Fruit fly (Drosophila melanogaster): ENCODE data around the gene mRRF2.

The mRRF2 gene

DNA sequence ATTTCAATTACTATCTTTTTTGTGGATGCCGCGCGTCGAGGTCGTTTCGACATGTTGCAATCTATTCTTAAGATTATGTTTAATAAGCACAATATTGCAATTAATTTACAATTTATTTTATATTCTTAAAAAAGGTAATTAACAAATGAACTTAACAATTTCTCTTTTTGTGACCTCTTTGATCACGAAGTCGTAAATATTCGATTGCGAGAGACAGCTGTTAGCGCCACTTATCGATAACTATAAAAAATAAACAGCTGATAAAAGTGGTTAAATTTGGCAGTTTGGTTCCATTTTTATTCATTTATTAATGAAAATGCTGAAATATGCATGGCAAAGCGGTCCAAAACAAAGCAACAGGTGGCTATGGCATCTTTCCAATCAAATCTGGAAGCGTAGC is at the start of gene mRRF2, which contains the start of gene CG31156:
Gene mRRF2, plus strand, starts transcription at position 239 of the 400 bp plus-strand sequence.
Gene CG31156, minus strand, starts transcription at position 209 of the 400 bp plus-strand sequence.
- no peak for TF ChIP-seq CG10669 (GFP tag; optimal IDR thresholded peaks at IDR 0.05)
- TF ChIP-seq eg (GFP tag; IDR thresholded peaks at IDR 0.05): no peak
- no peak for TF ChIP-seq CG8119 (GFP tag; IDR thresholded peaks at IDR 0.05)
- no peak for TF ChIP-seq Hr4 (GFP tag; optimal IDR thresholded peaks at IDR 0.05)
- TF ChIP-seq CG31627 (GFP tag; optimal IDR thresholded peaks at IDR 0.05): no peak
- no peak for TF ChIP-seq acj6 (GFP tag; optimal IDR thresholded peaks at IDR 0.05)
- no peak for TF ChIP-seq CG8632 (GFP tag; optimal IDR thresholded peaks at IDR 0.05)
- no peak for TF ChIP-seq achi (GFP tag; optimal IDR thresholded peaks at IDR 0.05)
- no peak for TF ChIP-seq dsx (GFP tag; optimal IDR thresholded peaks at IDR 0.05; ENCODE audit: poor library complexity, severe bottlenecking)
- no peak for TF ChIP-seq Gug (GFP tag; IDR thresholded peaks at IDR 0.05)
- no peak for TF ChIP-seq dac (GFP tag; optimal IDR thresholded peaks at IDR 0.05)
- TF ChIP-seq CG15336 (GFP tag; IDR thresholded peaks at IDR 0.05): no peak
- TF ChIP-seq Sox102F (GFP tag; optimal IDR thresholded peaks at IDR 0.05): no peak
- no peak for TF ChIP-seq Lpt (GFP tag; optimal IDR thresholded peaks at IDR 0.05)
- TF ChIP-seq Met (GFP tag; optimal IDR thresholded peaks at IDR 0.05): no peak
- TF ChIP-seq Smox (GFP tag; optimal IDR thresholded peaks at IDR 0.05): no peak
- TF ChIP-seq lz (GFP tag; optimal IDR thresholded peaks at IDR 0.05): no peak
- no peak for TF ChIP-seq CG4318 (GFP tag; optimal IDR thresholded peaks at IDR 0.05)
- TF ChIP-seq fd85E (GFP tag; optimal IDR thresholded peaks at IDR 0.05): no peak

DNA sequence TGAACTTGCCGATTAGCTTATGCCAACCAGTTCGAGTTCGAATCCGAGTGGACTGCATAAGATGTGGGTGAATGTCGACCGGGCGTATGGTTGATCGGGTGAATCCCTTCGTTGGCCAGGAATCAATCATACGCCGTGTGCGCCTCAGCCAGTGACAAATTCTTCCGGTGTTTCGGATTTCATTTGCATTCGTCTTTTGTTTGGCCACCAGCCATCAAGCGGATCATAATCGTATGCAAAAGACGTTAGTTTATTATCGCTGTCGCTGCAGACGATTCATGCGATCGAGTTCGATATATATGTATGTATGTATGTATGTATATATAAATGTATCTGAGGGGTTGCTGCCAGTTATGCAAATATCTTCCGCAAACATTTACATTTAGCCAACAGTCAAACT is 49.4 kb upstream of the mRRF2 start:
- TF ChIP-seq Ets21C (GFP tag; optimal IDR thresholded peaks at IDR 0.05) (no peak), CG31627 (GFP tag; optimal IDR thresholded peaks at IDR 0.05) (no peak), Sox14 (GFP tag; optimal IDR thresholded peaks at IDR 0.05) (no peak), dac (GFP tag; optimal IDR thresholded peaks at IDR 0.05) (no peak), Blimp-1 (GFP tag; optimal IDR thresholded peaks at IDR 0.05) (no peak), cyc (GFP tag; optimal IDR thresholded peaks at IDR 0.05) (no peak), CG8119 (GFP tag; IDR thresholded peaks at IDR 0.05) (no peak), CG11294 (GFP tag; IDR thresholded peaks at IDR 0.05) (no peak), Eip75B (GFP tag; optimal IDR thresholded peaks at IDR 0.05) (no peak), CG4318 (GFP tag; optimal IDR thresholded peaks at IDR 0.05) (no peak), CG6276 (GFP tag; optimal IDR thresholded peaks at IDR 0.05) (no peak), Hr4 (GFP tag; optimal IDR thresholded peaks at IDR 0.05) (no peak), Met (GFP tag; optimal IDR thresholded peaks at IDR 0.05) (no peak), achi (GFP tag; optimal IDR thresholded peaks at IDR 0.05) (no peak), CG11762 (GFP tag; optimal IDR thresholded peaks at IDR 0.05; ENCODE audit: insufficient read depth) (no peak), lz (GFP tag; optimal IDR thresholded peaks at IDR 0.05) (no peak), Lpt (GFP tag; optimal IDR thresholded peaks at IDR 0.05) (no peak), Sox102F (GFP tag; optimal IDR thresholded peaks at IDR 0.05) (no peak), Ets96B (tag; optimal IDR thresholded peaks at IDR 0.05) (no peak), fkh (GFP tag; optimal IDR thresholded peaks at IDR 0.05) (no peak)

DNA sequence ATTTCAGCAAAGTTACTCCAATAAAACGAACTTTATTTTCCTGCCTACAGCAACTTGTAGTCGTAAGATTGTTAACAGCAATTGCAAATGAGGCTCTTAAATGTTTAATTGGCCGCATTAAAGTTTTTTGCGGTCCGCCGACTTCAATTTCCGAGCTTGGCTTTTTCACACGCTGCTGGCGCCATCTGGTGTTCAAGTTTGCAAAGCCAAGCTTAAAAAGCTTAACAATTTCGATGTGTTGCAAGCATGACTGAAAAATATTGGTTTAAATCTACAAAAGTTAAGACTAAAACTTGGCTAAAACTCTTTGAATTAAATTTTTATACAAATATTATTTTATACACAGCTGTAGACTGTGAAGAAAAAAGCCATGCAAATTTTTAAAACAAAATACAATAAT is 48.8 kb upstream of the mRRF2 start:
- no peak for TF ChIP-seq CG1621 (tag; optimal IDR thresholded peaks at IDR 0.05)
- no peak for TF ChIP-seq Smox (GFP tag; optimal IDR thresholded peaks at IDR 0.05)
- TF ChIP-seq svp (GFP tag): no peak
- no peak for TF ChIP-seq CG9139 (GFP tag; optimal IDR thresholded peaks at IDR 0.05)
- TF ChIP-seq Sox102F (GFP tag; optimal IDR thresholded peaks at IDR 0.05): no peak
- no peak for TF ChIP-seq Blimp-1 (GFP tag; optimal IDR thresholded peaks at IDR 0.05)
- no peak for TF ChIP-seq dac (GFP tag; optimal IDR thresholded peaks at IDR 0.05)
- TF ChIP-seq CG8632 (GFP tag; optimal IDR thresholded peaks at IDR 0.05): no peak
- no peak for TF ChIP-seq CG34406 (GFP tag; optimal IDR thresholded peaks at IDR 0.05)

DNA sequence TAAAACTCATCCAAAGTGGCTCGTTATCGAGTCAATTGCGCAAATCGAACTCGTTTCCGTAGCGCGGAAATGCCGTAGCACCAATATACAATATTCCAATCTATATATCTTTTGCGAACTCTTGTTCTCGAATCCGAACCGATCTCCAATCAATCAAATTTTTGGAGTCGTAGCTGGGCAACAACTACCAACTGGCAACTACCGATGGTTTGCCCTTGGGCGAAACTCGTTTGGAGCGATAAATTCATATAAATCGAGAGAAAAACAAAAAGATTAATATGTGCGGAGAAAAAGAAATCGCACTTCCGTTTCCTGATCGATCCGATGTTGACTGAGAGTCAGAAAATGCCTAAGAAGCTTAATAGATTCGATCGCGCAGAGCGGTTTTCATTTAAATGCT is 47.8 kb upstream of the mRRF2 start:
- TF ChIP-seq CG15336 (GFP tag; IDR thresholded peaks at IDR 0.05) (no peak), spab (GFP tag; optimal IDR thresholded peaks at IDR 0.05) (no peak), vri (GFP tag; optimal IDR thresholded peaks at IDR 0.05) (no peak), CG6163 (GFP tag; IDR thresholded peaks at IDR 0.05) (no peak), salr (GFP tag; optimal IDR thresholded peaks at IDR 0.05) (no peak), Sox15 (GFP tag; optimal IDR thresholded peaks at IDR 0.05) (no peak), net (GFP tag; optimal IDR thresholded peaks at IDR 0.05) (no peak), eg (GFP tag; IDR thresholded peaks at IDR 0.05) (no peak), Smox (GFP tag; optimal IDR thresholded peaks at IDR 0.05) (no peak), OdsH (GFP tag; optimal IDR thresholded peaks at IDR 0.05) (no peak), CG6854 (GFP tag; optimal IDR thresholded peaks at IDR 0.05) (no peak), Lpt (GFP tag; optimal IDR thresholded peaks at IDR 0.05) (no peak), dac (GFP tag; optimal IDR thresholded peaks at IDR 0.05) (no peak), CG8319 (GFP tag; optimal IDR thresholded peaks at IDR 0.05) (no peak), CG11294 (GFP tag; IDR thresholded peaks at IDR 0.05) (no peak), cyc (GFP tag; optimal IDR thresholded peaks at IDR 0.05) (no peak)
